Worm (Caenorhabditis elegans) whole organism, young adult: Measurements from ENCODE around the gene C04C3.7.

Source experiments
- C17E4.6 ChIP-seq: fragments of 200-800 bp; sonication (Bioruptor generic); IDR thresholded peaks from 2 replicates; pipeline ENCODE4 v1.3.6; 2022; ENCODE audit warnings: missing genetic modification reagents, missing genetic modification characterization, missing compliant biosample characterization
- Y53F4B.3 ChIP-seq: fragments of 200-800 bp; sonication (Bioruptor generic); IDR thresholded peaks from 2 replicates; pipeline ENCODE4 v1.3.6; 2022; ENCODE audit warnings: missing genetic modification reagents, missing genetic modification characterization, missing compliant biosample characterization
- Y53G8AR.9 ChIP-seq: fragments of 200-800 bp; sonication (Bioruptor generic); conservative IDR thresholded peaks from 2 replicates; pipeline ENCODE4 v1.3.6; 2022; ENCODE audit warnings: missing genetic modification reagents, missing genetic modification characterization, missing compliant biosample characterization
- ama-1 ChIP-seq, 3 experiments: fragments of 150-350 bp in 1 of 3; sonication (generic microtip) in 2 of 3; optimal IDR thresholded peaks; 2 replicates each; lab custom pipeline; 2014 to 2018; ENCODE audit warnings: missing biosample characterization in 2 of 3, missing genetic modification characterization in 2 of 3, missing genetic modification reagents in 2 of 3
- ceh-100 ChIP-seq: fragments of 200-800 bp; sonication (Bioruptor generic); IDR thresholded peaks from 2 replicates; pipeline ENCODE4 v1.3.6; 2022; ENCODE audit warnings: missing genetic modification reagents, missing genetic modification characterization, missing compliant biosample characterization
- egrh-3 ChIP-seq: fragments of 200-800 bp; sonication (Bioruptor generic); IDR thresholded peaks from 2 replicates; pipeline ENCODE4 v1.3.6; 2022; ENCODE audit warnings: missing genetic modification reagents, missing genetic modification characterization, missing compliant biosample characterization
- lin-40 ChIP-seq: sonication (generic microtip); optimal IDR thresholded peaks from 2 replicates; lab custom pipeline; 2016; ENCODE audit warnings: missing genetic modification characterization, mild to moderate bottlenecking, missing compliant biosample characterization, missing genotype, missing genetic modification reagents
- pha-4 ChIP-seq: fragments of 150-350 bp; sonication (generic microtip); optimal IDR thresholded peaks from 2 replicates; lab custom pipeline; 2014; ENCODE audit warnings: missing biosample characterization, missing genetic modification reagents, missing genetic modification characterization
- sptf-2 ChIP-seq: fragments of 200-800 bp; sonication (Bioruptor generic); optimal IDR thresholded peaks from 2 replicates; lab custom pipeline; 2018; ENCODE audit warnings: mild to moderate bottlenecking, missing genetic modification characterization, missing compliant biosample characterization

DNA sequence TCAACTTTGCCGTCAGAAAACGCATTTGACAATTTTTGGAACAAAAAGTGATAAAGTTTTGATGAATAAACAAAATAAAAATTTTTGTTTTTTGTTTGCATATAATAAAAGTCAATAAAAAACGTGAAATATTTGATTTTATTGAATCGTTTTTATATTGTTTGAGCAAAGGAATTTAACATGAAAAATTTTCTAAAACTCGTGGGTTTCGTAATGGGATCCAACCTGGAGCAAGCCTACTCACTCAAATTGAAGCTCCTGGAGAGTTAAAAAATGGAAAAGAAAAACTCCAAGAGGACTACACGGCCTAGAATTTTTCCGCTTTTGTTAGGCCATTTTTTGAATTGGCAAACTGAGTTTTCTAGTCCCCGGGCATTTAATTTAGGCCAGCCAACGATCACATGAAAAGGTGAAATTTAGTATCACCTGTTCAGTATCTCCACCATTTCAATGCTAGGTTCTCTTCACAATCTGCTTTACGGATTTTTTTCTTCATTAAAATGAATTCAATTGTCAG is 4.8 kb downstream of the C04C3.7 start, which contains the start of the genes C04C3.9 and srz-60:
- TF ChIP-seq C17E4.6 (GFP tag; lab: Robert Waterston, UW) (no peak), Y53F4B.3 (GFP tag; lab: Robert Waterston, UW) (no peak), pha-4 (tag; lab: Kevin White, UChicago) (no peak), egrh-3 (no peak), ama-1 (optimal IDR thresholded peaks at IDR 0.05; lab: Kevin White, UChicago) (no peak), ama-1 (GFP tag; optimal IDR thresholded peaks at IDR 0.05; lab: Kevin White, UChicago) (no peak), Y53G8AR.9 (GFP tag; lab: Robert Waterston, UW) (no peak), lin-40 (tag; lab: Kevin White, UChicago) (no peak), sptf-2 (GFP tag; lab: Kevin White, UChicago) (no peak), ceh-100 (GFP tag; lab: Robert Waterston, UW) (no peak)
